Worm (Caenorhabditis elegans) whole organism, L4 larva: ENCODE results near the gene F45D3.2.

ENCODE experiments used
- T26A8.4 ChIP-seq: fragments of 200-800 bp; sonication (Bioruptor generic); IDR thresholded peaks from 2 replicates; pipeline ENCODE4 v1.3.6; 2022; ENCODE audit warnings: missing genetic modification characterization, missing compliant biosample characterization
- Y48G9A.11 ChIP-seq: fragments of 200-800 bp; sonication (Bioruptor generic); IDR thresholded peaks from 2 replicates; pipeline ENCODE4 v1.3.6; 2022; ENCODE audit warnings: missing genetic modification reagents, missing genetic modification characterization, missing compliant biosample characterization
- ZK337.2 ChIP-seq: fragments of 200-800 bp; sonication (Bioruptor generic); IDR thresholded peaks from 2 replicates; pipeline ENCODE4 v1.3.6; 2022; ENCODE audit warnings: missing genetic modification reagents, missing genetic modification characterization, missing compliant biosample characterization
- aha-1 ChIP-seq: fragments of 150-350 bp; peaks from one replicate; lab custom pipeline; 2014; ENCODE audit warnings: missing biosample characterization, missing genetic modification characterization
- ama-1 ChIP-seq: fragments of 150-350 bp; optimal IDR thresholded peaks from 2 replicates; lab custom pipeline; 2014; ENCODE audit warnings: inconsistent platforms, mixed read lengths
- ceh-20 ChIP-seq: fragments of 200-800 bp; sonication (Bioruptor generic); IDR thresholded peaks from 2 replicates; pipeline ENCODE4 v1.3.6; 2022; ENCODE audit warnings: missing genetic modification reagents, missing genetic modification characterization, missing compliant biosample characterization
- cey-2 ChIP-seq: sonication (generic microtip); optimal IDR thresholded peaks from 3 replicates; lab custom pipeline; 2017; ENCODE audit warnings: missing genetic modification characterization, mild to moderate bottlenecking, missing compliant biosample characterization, antibody characterized with exemption, borderline replicate concordance; ENCODE audit not compliant: insufficient read depth
- ctbp-1 ChIP-seq: fragments of 200-800 bp; sonication (Bioruptor generic); IDR thresholded peaks from 2 replicates; pipeline ENCODE4 v1.3.6; 2022; ENCODE audit warnings: missing genetic modification reagents, missing genetic modification characterization, missing compliant biosample characterization
- dmd-6 ChIP-seq: fragments of 200-800 bp; sonication (Bioruptor generic); IDR thresholded peaks from 2 replicates; pipeline ENCODE4 v1.3.6; 2022; ENCODE audit warnings: missing genetic modification reagents, missing genetic modification characterization, missing compliant biosample characterization
- dmd-9 ChIP-seq: fragments of 200-800 bp; sonication (Bioruptor generic); IDR thresholded peaks from 2 replicates; pipeline ENCODE4 v1.3.6; 2022; ENCODE audit warnings: missing genetic modification reagents, missing genetic modification characterization, missing compliant biosample characterization
- egl-27 ChIP-seq: sonication (generic microtip); optimal IDR thresholded peaks from 3 replicates; lab custom pipeline; 2017; ENCODE audit warnings: missing biosample characterization, missing genetic modification reagents, missing genetic modification characterization
- gei-8 ChIP-seq: fragments of 200-800 bp; sonication (Bioruptor generic); optimal IDR thresholded peaks from 2 replicates; lab custom pipeline; 2018; ENCODE audit warnings: mild to moderate bottlenecking, missing genetic modification characterization, missing compliant biosample characterization
- hif-1 ChIP-seq, 2 experiments: sonication (generic microtip); optimal IDR thresholded peaks; 2 replicates each; lab custom pipeline; 2016 to 2017; ENCODE audit warnings: missing compliant biosample characterization in 2 of 2, missing genetic modification characterization in 2 of 2, missing genetic modification reagents in 2 of 2, missing genotype in 2 of 2, mild to moderate bottlenecking in 1 of 2
- hlh-11 ChIP-seq: fragments of 200-800 bp; sonication (Bioruptor generic); optimal IDR thresholded peaks from 2 replicates; lab custom pipeline; 2018; ENCODE audit warnings: mild to moderate bottlenecking, missing genetic modification characterization, missing compliant biosample characterization
- hlh-30 ChIP-seq: sonication (generic microtip); optimal IDR thresholded peaks from 2 replicates; lab custom pipeline; 2017; ENCODE audit warnings: antibody characterized with exemption, mild to moderate bottlenecking, missing genetic modification characterization, missing compliant biosample characterization; ENCODE audit not compliant: insufficient read depth
- jun-1 ChIP-seq: fragments of 150-350 bp; optimal IDR thresholded peaks from 2 replicates; lab custom pipeline; 2014; ENCODE audit warnings: missing biosample characterization, missing genetic modification reagents, missing genetic modification characterization
- lin-1 ChIP-seq: fragments of 200-800 bp; sonication (Bioruptor generic); IDR thresholded peaks from 2 replicates; pipeline ENCODE4 v1.3.6; 2022; ENCODE audit warnings: missing genetic modification reagents, missing genetic modification characterization, missing compliant biosample characterization
- lin-15B ChIP-seq: fragments of 150-350 bp; sonication (generic microtip); optimal IDR thresholded peaks from 3 replicates; lab custom pipeline; 2014; ENCODE audit warnings: missing biosample characterization, missing genetic modification characterization
- lin-29 ChIP-seq: fragments of 200-800 bp; sonication (Bioruptor generic); IDR thresholded peaks from 2 replicates; pipeline ENCODE4 v1.3.6; 2022; ENCODE audit warnings: missing genetic modification reagents, missing genetic modification characterization, missing compliant biosample characterization
- lsy-2 ChIP-seq, 2 experiments: fragments of 150-350 bp in 1 of 2; sonication (generic microtip) in 1 of 2; optimal IDR thresholded peaks; 2 replicates each; lab custom pipeline; 2014 to 2017; ENCODE audit warnings: missing biosample characterization in 2 of 2, missing genetic modification characterization in 2 of 2
- madf-9 ChIP-seq: fragments of 200-800 bp; sonication (Bioruptor generic); conservative IDR thresholded peaks from 2 replicates; pipeline ENCODE4 v1.3.6; 2022; ENCODE audit warnings: missing genetic modification reagents, missing genetic modification characterization, missing compliant biosample characterization
- mdl-1 ChIP-seq, 2 experiments: fragments of 150-350 bp in 1 of 2; sonication (generic microtip) in 1 of 2; optimal IDR thresholded peaks; 2 replicates each; lab custom pipeline; 2014 to 2017; ENCODE audit warnings: missing biosample characterization in 2 of 2, missing genetic modification characterization in 2 of 2
- mdt-29 ChIP-seq: fragments of 200-800 bp; sonication (Bioruptor generic); IDR thresholded peaks from 2 replicates; pipeline ENCODE4 v1.3.6; 2022; ENCODE audit warnings: missing genetic modification reagents, missing genetic modification characterization, missing compliant biosample characterization
- mep-1 ChIP-seq: fragments of 150-350 bp; sonication (generic microtip); optimal IDR thresholded peaks from 3 replicates; lab custom pipeline; 2014; ENCODE audit warnings: missing biosample characterization, missing genetic modification characterization
- mxl-2 ChIP-seq: fragments of 200-800 bp; sonication (Bioruptor generic); conservative IDR thresholded peaks from 2 replicates; pipeline ENCODE4 v1.3.6; 2022; ENCODE audit warnings: missing genetic modification reagents, missing genetic modification characterization, missing compliant biosample characterization
- mxl-3 ChIP-seq: fragments of 200-800 bp; sonication (Bioruptor generic); optimal IDR thresholded peaks from 2 replicates; lab custom pipeline; 2018; ENCODE audit warnings: mild to moderate bottlenecking, missing genetic modification characterization, missing compliant biosample characterization
- nhr-28 ChIP-seq: fragments of 150-350 bp; optimal IDR thresholded peaks from 2 replicates; lab custom pipeline; 2014; ENCODE audit warnings: missing biosample characterization, missing genetic modification characterization
- nhr-48 ChIP-seq: sonication (generic microtip); optimal IDR thresholded peaks from 2 replicates; lab custom pipeline; 2016; ENCODE audit warnings: mild to moderate bottlenecking, missing genetic modification characterization, missing compliant biosample characterization
- nhr-76 ChIP-seq: fragments of 150-350 bp; optimal IDR thresholded peaks from 2 replicates; lab custom pipeline; 2014; ENCODE audit warnings: missing biosample characterization, missing genetic modification characterization
- pha-4 ChIP-seq, 2 experiments: fragments of 150-350 bp in 1 of 2; fragments of 200-800 bp in 1 of 2; sonication (Bioruptor generic) in 1 of 2; IDR thresholded peaks in 1 of 2; optimal IDR thresholded peaks in 1 of 2; 2 replicates each; pipeline versions ENCODE4 v1.3.6 to Lab custom; 2014 to 2022; ENCODE audit warnings: missing genetic modification characterization in 2 of 2, missing genetic modification reagents in 2 of 2, missing biosample characterization in 1 of 2, missing compliant biosample characterization in 1 of 2
- php-3 ChIP-seq: fragments of 200-800 bp; sonication (Bioruptor generic); IDR thresholded peaks from 2 replicates; pipeline ENCODE4 v1.3.6; 2022; ENCODE audit warnings: missing genetic modification reagents, missing genetic modification characterization, missing compliant biosample characterization
- saeg-2 ChIP-seq: fragments of 200-800 bp; sonication (Bioruptor generic); IDR thresholded peaks from 2 replicates; pipeline ENCODE4 v1.3.6; 2022; ENCODE audit warnings: missing genetic modification reagents, missing genetic modification characterization, missing compliant biosample characterization
- set-16 ChIP-seq: fragments of 200-800 bp; sonication (Bioruptor generic); IDR thresholded peaks from 2 replicates; pipeline ENCODE4 v1.3.6; 2022; ENCODE audit warnings: missing genetic modification reagents, missing genetic modification characterization, missing compliant biosample characterization
- skn-1 ChIP-seq: fragments of 150-350 bp; optimal IDR thresholded peaks from 2 replicates; lab custom pipeline; 2014; ENCODE audit warnings: missing biosample characterization, missing genetic modification characterization
- tra-1 ChIP-seq: fragments of 200-800 bp; sonication (Bioruptor generic); IDR thresholded peaks from 2 replicates; pipeline ENCODE4 v1.3.6; 2022; ENCODE audit warnings: missing genetic modification reagents, missing genetic modification characterization, missing compliant biosample characterization
- unc-62 ChIP-seq, 3 experiments: fragments of 150-350 bp in 1 of 3; sonication (generic microtip); optimal IDR thresholded peaks in 2 of 3; peaks in 1 of 3; 1 replicate in 1 of 3; 2 replicates in 2 of 3; lab custom pipeline; 2014 to 2017; ENCODE audit warnings: missing biosample characterization in 3 of 3, missing genetic modification characterization in 3 of 3, missing genetic modification reagents in 3 of 3, missing genotype in 1 of 3
- vab-7 ChIP-seq: fragments of 200-800 bp; sonication (Bioruptor generic); IDR thresholded peaks from 2 replicates; pipeline ENCODE4 v1.3.6; 2022; ENCODE audit warnings: missing genetic modification reagents, missing genetic modification characterization, missing compliant biosample characterization
- zag-1 ChIP-seq: fragments of 150-350 bp; optimal IDR thresholded peaks from 2 replicates; lab custom pipeline; 2014; ENCODE audit warnings: missing biosample characterization, missing genetic modification characterization

F45D3.2 gene

DNA sequence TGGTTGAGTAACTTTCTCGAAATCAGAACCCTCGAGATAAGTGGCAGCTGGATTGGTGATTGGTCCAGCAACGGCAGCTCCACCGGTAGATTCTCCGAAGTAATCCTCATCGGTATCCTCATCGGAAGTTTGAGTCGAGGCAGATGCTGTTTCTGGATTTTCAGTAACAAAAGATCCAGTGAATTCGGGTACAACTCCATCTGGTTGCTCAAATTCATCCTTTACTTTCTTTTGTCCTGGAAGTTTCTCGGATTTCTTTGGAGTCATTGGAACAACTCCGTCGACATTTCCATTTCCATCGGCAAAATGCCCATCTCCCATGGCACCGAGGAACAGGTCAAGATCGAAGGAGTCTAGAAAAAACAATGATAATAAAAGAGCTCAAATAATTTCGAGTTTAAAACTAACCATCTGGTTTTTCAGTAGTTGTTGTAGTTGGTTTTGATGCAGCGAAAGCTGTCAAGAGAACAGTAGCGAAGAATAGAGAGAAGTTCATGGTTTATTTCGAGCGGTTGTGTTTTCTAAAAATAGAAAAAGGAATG lies 11.9 kb downstream of the F45D3.2 start, which contains the start of gene F45D3.4 (continued):
- 0 out of 2 replicates have a peak, but pooled peaks have one; percentile 12 for TF ChIP-seq Y48G9A.11 (GFP tag; lab: Robert Waterston, UW)
- TF ChIP-seq lsy-2 (tag; optimal IDR thresholded peaks at IDR 0.05; lab: Kevin White, UChicago): no peak
- no peak for TF ChIP-seq lin-1 (GFP tag; lab: Robert Waterston, UW)
- TF ChIP-seq nhr-76 (tag; lab: Kevin White, UChicago): no peak
- TF ChIP-seq ama-1 (lab: Kevin White, UChicago): peak; percentile 87
- no peak for TF ChIP-seq mxl-2
- TF ChIP-seq mdt-29 (GFP tag; lab: Robert Waterston, UW): no peak
- no peak for TF ChIP-seq mdl-1 (tag; optimal IDR thresholded peaks at IDR 0.05; lab: Kevin White, UChicago)
- peak; percentile 10; the same call in 1 of the 2 replicates for TF ChIP-seq T26A8.4
- no peak for TF ChIP-seq php-3 (GFP tag; lab: Robert Waterston, UW)

ce11 chrV:12553286-12553725 lies 12.5 kb downstream of the F45D3.2 start:
- peak; percentile 79 for TF ChIP-seq hlh-30 (tag; lab: Kevin White, UChicago)
- no peak for TF ChIP-seq zag-1 (tag; lab: Kevin White, UChicago)
- peak; percentile 83 for TF ChIP-seq aha-1 (tag; lab: Kevin White, UChicago)
- TF ChIP-seq ceh-20 (GFP tag; lab: Robert Waterston, UW): peak; percentile 24; the same call in 1 of the 2 replicates
- no peak for TF ChIP-seq hif-1 (tag; optimal IDR thresholded peaks at IDR 0.05; lab: Kevin White, UChicago)
- TF ChIP-seq egl-27: no peak
- TF ChIP-seq pha-4 (GFP tag; IDR thresholded peaks at IDR 0.05; lab: Robert Waterston, UW): no peak
- no peak for TF ChIP-seq pha-4 (tag; optimal IDR thresholded peaks at IDR 0.05; lab: Kevin White, UChicago)
- 0 out of 2 replicates have a peak, but pooled peaks have one; percentile 17 for TF ChIP-seq lin-29 (GFP tag; lab: Robert Waterston, UW)
- 0 out of 2 replicates have a peak, but pooled peaks have one; percentile 19 for TF ChIP-seq tra-1 (GFP tag; lab: Robert Waterston, UW)
- TF ChIP-seq nhr-76 (tag; lab: Kevin White, UChicago): no peak
- peak; percentile 32; the same call in 1 of the 2 replicates for TF ChIP-seq ctbp-1 (GFP tag; lab: Robert Waterston, UW)
- TF ChIP-seq mdl-1 (tag; optimal IDR thresholded peaks at IDR 0.05; lab: Kevin White, UChicago): peak; percentile 34 to 82
- no peak for TF ChIP-seq jun-1 (tag; lab: Kevin White, UChicago)
- no peak for TF ChIP-seq saeg-2 (GFP tag; lab: Robert Waterston, UW)
- TF ChIP-seq nhr-48 (tag; lab: Kevin White, UChicago): peak; percentile 95
- TF ChIP-seq madf-9 (GFP tag; lab: Robert Waterston, UW): no peak
- peak; percentile 56 for TF ChIP-seq dmd-6 (GFP tag; lab: Robert Waterston, UW)
- 0 out of 2 replicates have a peak, but pooled peaks have one; percentile 16 for TF ChIP-seq set-16 (GFP tag; lab: Robert Waterston, UW)
- TF ChIP-seq vab-7 (GFP tag; lab: Robert Waterston, UW): no peak
- peak in 1 of 2 experiments; percentile 38 for TF ChIP-seq lsy-2 (tag; optimal IDR thresholded peaks at IDR 0.05; lab: Kevin White, UChicago)
- TF ChIP-seq nhr-28 (tag; lab: Kevin White, UChicago): peak; percentile 76
- TF ChIP-seq gei-8 (GFP tag; lab: Kevin White, UChicago): peak; percentile 12
- no peak for TF ChIP-seq dmd-9 (GFP tag; lab: Robert Waterston, UW)
- TF ChIP-seq mxl-3 (GFP tag; lab: Kevin White, UChicago): peak; percentile 41
- peak in 1 of 2 experiments; percentile 93 for TF ChIP-seq unc-62 (GFP tag; optimal IDR thresholded peaks at IDR 0.05 in 1 of 2; lab: Kevin White, UChicago)
- no peak for TF ChIP-seq unc-62 (tag; optimal IDR thresholded peaks at IDR 0.05; lab: Kevin White, UChicago)
- no peak for TF ChIP-seq ZK337.2 (GFP tag; lab: Robert Waterston, UW)
- no peak for TF ChIP-seq lin-15B (tag; lab: Kevin White, UChicago)
- TF ChIP-seq mep-1 (tag; lab: Kevin White, UChicago): peak; percentile 19
- TF ChIP-seq hlh-11 (tag; lab: Kevin White, UChicago): peak; percentile 91
- TF ChIP-seq T26A8.4: no peak
- TF ChIP-seq cey-2 (tag; lab: Kevin White, UChicago): peak; percentile 15
- no peak for TF ChIP-seq skn-1
- TF ChIP-seq, all 104 proteins: peak for 18
